Worm (Caenorhabditis elegans): Measurements from ENCODE around the gene saeg-1.
A peak's percentile ranks its signal among the peaks of the same experiment; 100 is the strongest.

The saeg-1 gene

DNA sequence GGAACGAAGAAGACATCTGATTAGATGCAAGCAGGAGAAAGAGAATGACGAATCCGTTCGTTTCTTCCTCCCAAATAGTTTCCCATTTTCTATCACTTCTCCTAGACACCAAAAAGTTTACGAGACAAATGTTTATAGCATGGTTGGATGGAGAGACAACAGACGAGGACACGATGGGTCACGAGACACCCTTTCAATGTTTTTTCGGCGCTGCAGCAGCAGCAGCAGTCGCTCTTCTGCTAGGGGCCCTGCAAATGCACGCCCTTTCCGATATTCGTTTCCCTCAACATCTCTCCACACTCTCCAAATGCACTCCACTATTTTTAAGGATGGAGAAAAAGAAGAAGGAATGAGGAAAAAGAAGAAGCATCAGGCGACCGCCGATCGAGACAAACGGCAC is 7.2 kb downstream of the saeg-1 start (continued):
- TF ChIP-seq pag-3 (tag; optimal IDR thresholded peaks at IDR 0.05; ENCODE audit: borderline replicate concordance, insufficient read depth) (peak; percentile 34), nhr-237 (tag; optimal IDR thresholded peaks at IDR 0.05) (no peak), ceh-63 (GFP tag; optimal IDR thresholded peaks at IDR 0.05) (peak; percentile 61), nhr-77 (tag; optimal IDR thresholded peaks at IDR 0.05) (no peak), elt-2 (tag; optimal IDR thresholded peaks at IDR 0.05) (peak; percentile 11), nhr-90 (tag; optimal IDR thresholded peaks at IDR 0.05; ENCODE audit: poor library complexity) (peak; percentile 31), isw-1 (GFP tag; IDR thresholded peaks at IDR 0.05) (peak; percentile 56), ceh-8 (GFP tag; optimal IDR thresholded peaks at IDR 0.05) (peak; percentile 31), snpc-4 (tag; optimal IDR thresholded peaks at IDR 0.05) (peak; percentile 44), ceh-90 (tag; optimal IDR thresholded peaks at IDR 0.05) (no peak), egl-27 (tag; optimal IDR thresholded peaks at IDR 0.05) (peak in 1 of 2 experiments; percentile 24), zip-4 (GFP tag; optimal IDR thresholded peaks at IDR 0.05) (peak; percentile 47), nhr-85 (tag) (peak; percentile 84), dpl-1 (GFP tag; optimal IDR thresholded peaks at IDR 0.05) (peak in 2 of 3 experiments; percentile 28 to 33), alr-1 (tag; optimal IDR thresholded peaks at IDR 0.05; ENCODE audit: borderline replicate concordance) (no peak), pqm-1 (tag; optimal IDR thresholded peaks at IDR 0.05) (no peak), vab-15 (tag; optimal IDR thresholded peaks at IDR 0.05) (no peak), nhr-76 (tag; optimal IDR thresholded peaks at IDR 0.05) (no peak), efl-1 (optimal IDR thresholded peaks at IDR 0.05) (peak; percentile 43 to 61), efl-1 (GFP tag; optimal IDR thresholded peaks at IDR 0.05 in 1 of 2) (peak; percentile 32 to 93), jun-1 (tag; optimal IDR thresholded peaks at IDR 0.05) (peak; percentile 59), nhr-28 (tag; optimal IDR thresholded peaks at IDR 0.05) (no peak), ama-1 (optimal IDR thresholded peaks at IDR 0.05) (no peak), sup-37 (GFP tag; optimal IDR thresholded peaks at IDR 0.05) (peak; percentile 73), nhr-12 (tag; optimal IDR thresholded peaks at IDR 0.05) (no peak), nhr-47 (tag; optimal IDR thresholded peaks at IDR 0.05) (peak; percentile 89), unc-130 (tag; optimal IDR thresholded peaks at IDR 0.05) (peak; percentile 76), dsc-1 (tag; optimal IDR thresholded peaks at IDR 0.05) (peak; percentile 82), egl-13 (tag; optimal IDR thresholded peaks at IDR 0.05) (peak; percentile 84), unc-98 (GFP tag; IDR thresholded peaks at IDR 0.05) (peak; percentile 5; the same call in 1 of the 2 replicates), blmp-1 (tag; optimal IDR thresholded peaks at IDR 0.05) (peak; percentile 36), lin-14 (GFP tag; optimal IDR thresholded peaks at IDR 0.05) (peak; percentile 99), nhr-19 (GFP tag; conservative IDR thresholded peaks at IDR 0.05) (peak; percentile 87), lin-13 (GFP tag; optimal IDR thresholded peaks at IDR 0.05) (peak; percentile 31), pax-3 (tag; optimal IDR thresholded peaks at IDR 0.05) (peak; percentile 55), mdl-1 (tag; optimal IDR thresholded peaks at IDR 0.05) (peak; percentile 3 to 91), unc-62 (GFP tag; optimal IDR thresholded peaks at IDR 0.05) (no peak), skn-1 (tag; optimal IDR thresholded peaks at IDR 0.05) (peak; percentile 71), nhr-71 (tag; optimal IDR thresholded peaks at IDR 0.05) (peak; percentile 96), sox-4 (tag; optimal IDR thresholded peaks at IDR 0.05) (peak; percentile 13), irx-1 (tag; optimal IDR thresholded peaks at IDR 0.05) (peak; percentile 77), zag-1 (tag; optimal IDR thresholded peaks at IDR 0.05) (no peak), ztf-4 (tag; optimal IDR thresholded peaks at IDR 0.05) (peak; percentile 80), ceh-82 (tag; optimal IDR thresholded peaks at IDR 0.05) (peak; percentile 28 to 80 (median 60)), nhr-84 (tag; optimal IDR thresholded peaks at IDR 0.05) (no peak), mef-2 (tag; optimal IDR thresholded peaks at IDR 0.05) (peak; percentile 78), nhr-20 (tag; optimal IDR thresholded peaks at IDR 0.05) (peak; percentile 93), fkh-8 (tag; optimal IDR thresholded peaks at IDR 0.05) (peak; percentile 60), unc-86 (tag; optimal IDR thresholded peaks at IDR 0.05) (peak; percentile 84), ces-1 (GFP tag; optimal IDR thresholded peaks at IDR 0.05) (no peak)
